Worm (Caenorhabditis elegans) whole organism, L3 larva: ENCODE results near the gene W06D11.2.

Source experiments
- R02D3.7 ChIP-seq: fragments of 150-350 bp; optimal IDR thresholded peaks from 2 replicates; lab custom pipeline; 2014; ENCODE audit warnings: missing biosample characterization, missing genetic modification characterization
- ama-1 ChIP-seq: fragments of 150-350 bp; optimal IDR thresholded peaks from 2 replicates; lab custom pipeline; 2018
- ceh-16 ChIP-seq: sonication (generic microtip); optimal IDR thresholded peaks from 2 replicates; lab custom pipeline; 2017; ENCODE audit warnings: missing biosample characterization, missing genetic modification characterization
- ceh-82 ChIP-seq: fragments of 150-350 bp; optimal IDR thresholded peaks from 2 replicates; lab custom pipeline; 2014; ENCODE audit warnings: missing biosample characterization, missing genetic modification characterization
- ceh-9 ChIP-seq: sonication (generic microtip); optimal IDR thresholded peaks from 2 replicates; lab custom pipeline; 2018; ENCODE audit warnings: missing biosample characterization, missing genetic modification characterization
- daf-12 ChIP-seq: fragments of 150-350 bp; optimal IDR thresholded peaks from 2 replicates; lab custom pipeline; 2014; ENCODE audit warnings: missing biosample characterization, missing genetic modification reagents, missing genetic modification characterization
- egl-27 ChIP-seq: sonication (generic microtip); optimal IDR thresholded peaks from 4 replicates; lab custom pipeline; 2017; ENCODE audit warnings: missing biosample characterization, missing genetic modification reagents, missing genetic modification characterization
- egl-5 ChIP-seq: fragments of 150-350 bp; optimal IDR thresholded peaks from 2 replicates; lab custom pipeline; 2017; ENCODE audit warnings: missing biosample characterization, missing genetic modification reagents, missing genetic modification characterization, inconsistent platforms
- elt-1 ChIP-seq: fragments of 150-350 bp; optimal IDR thresholded peaks from 2 replicates; lab custom pipeline; 2014; ENCODE audit warnings: missing biosample characterization, missing genetic modification characterization
- elt-2 ChIP-seq: sonication (generic microtip); optimal IDR thresholded peaks from 2 replicates; lab custom pipeline; 2016; ENCODE audit warnings: missing genetic modification reagents, mild to moderate bottlenecking, missing genetic modification characterization, missing compliant biosample characterization
- fkh-10 ChIP-seq: sonication (generic microtip); optimal IDR thresholded peaks from 2 replicates; lab custom pipeline; 2017; ENCODE audit warnings: missing biosample characterization, missing genetic modification reagents, missing genetic modification characterization
- hmg-11 ChIP-seq: sonication (generic microtip); optimal IDR thresholded peaks from 2 replicates; lab custom pipeline; 2016; ENCODE audit warnings: missing genetic modification characterization, missing compliant biosample characterization
- jun-1 ChIP-seq: fragments of 150-350 bp; optimal IDR thresholded peaks from 2 replicates; lab custom pipeline; 2014; ENCODE audit warnings: missing biosample characterization, missing genetic modification reagents, missing genetic modification characterization
- lin-15B ChIP-seq: fragments of 150-350 bp; optimal IDR thresholded peaks from 2 replicates; lab custom pipeline; 2014; ENCODE audit warnings: missing biosample characterization, missing genetic modification characterization
- lin-39 ChIP-seq: fragments of 150-350 bp; optimal IDR thresholded peaks from 2 replicates; lab custom pipeline; 2018; ENCODE audit warnings: missing biosample characterization, missing genetic modification reagents, missing genetic modification characterization
- lsy-12 ChIP-seq: sonication (generic microtip); optimal IDR thresholded peaks from 2 replicates; lab custom pipeline; 2016; ENCODE audit warnings: mild to moderate bottlenecking, missing genetic modification characterization, missing compliant biosample characterization
- mdl-1 ChIP-seq: fragments of 150-350 bp; optimal IDR thresholded peaks from 2 replicates; lab custom pipeline; 2014; ENCODE audit warnings: missing biosample characterization, missing genetic modification characterization
- nfya-1 ChIP-seq: sonication (generic microtip); optimal IDR thresholded peaks from 2 replicates; lab custom pipeline; 2017; ENCODE audit warnings: missing genetic modification characterization, mild to moderate bottlenecking, missing compliant biosample characterization, antibody characterized with exemption, moderate library complexity; ENCODE audit not compliant: insufficient read depth
- nhr-11 ChIP-seq: fragments of 150-350 bp; optimal IDR thresholded peaks from 2 replicates; lab custom pipeline; 2014; ENCODE audit warnings: missing biosample characterization, missing genetic modification characterization
- nhr-12 ChIP-seq: fragments of 150-350 bp; optimal IDR thresholded peaks from 2 replicates; lab custom pipeline; 2014; ENCODE audit warnings: missing biosample characterization, missing genetic modification characterization
- nhr-25 ChIP-seq: sonication (generic microtip); optimal IDR thresholded peaks from 2 replicates; lab custom pipeline; 2017; ENCODE audit warnings: missing biosample characterization, missing genetic modification characterization
- nhr-28 ChIP-seq: fragments of 150-350 bp; optimal IDR thresholded peaks from 2 replicates; lab custom pipeline; 2014; ENCODE audit warnings: missing biosample characterization, missing genetic modification characterization
- nhr-43 ChIP-seq: sonication (generic microtip); optimal IDR thresholded peaks from 2 replicates; lab custom pipeline; 2016; ENCODE audit warnings: mild to moderate bottlenecking, missing genetic modification characterization, missing compliant biosample characterization; ENCODE audit not compliant: poor library complexity, severe bottlenecking
- nhr-67 ChIP-seq: fragments of 150-350 bp; optimal IDR thresholded peaks from 2 replicates; lab custom pipeline; 2014; ENCODE audit warnings: missing biosample characterization, missing genetic modification characterization
- nhr-76 ChIP-seq: fragments of 150-350 bp; sonication (generic microtip); optimal IDR thresholded peaks from 5 replicates; lab custom pipeline; 2014; ENCODE audit warnings: missing biosample characterization, missing genetic modification characterization
- nhr-77 ChIP-seq: fragments of 150-350 bp; optimal IDR thresholded peaks from 2 replicates; lab custom pipeline; 2014; ENCODE audit warnings: missing biosample characterization, missing genetic modification characterization
- pha-4 ChIP-seq: fragments of 150-350 bp; optimal IDR thresholded peaks from 2 replicates; lab custom pipeline; 2014; ENCODE audit warnings: missing biosample characterization, missing genetic modification reagents, missing genetic modification characterization
- snpc-4 ChIP-seq: fragments of 150-350 bp; optimal IDR thresholded peaks from 2 replicates; lab custom pipeline; 2014; ENCODE audit warnings: missing biosample characterization, missing genetic modification characterization
- tbx-2 ChIP-seq: sonication (generic microtip); optimal IDR thresholded peaks from 2 replicates; lab custom pipeline; 2016; ENCODE audit warnings: mild to moderate bottlenecking, missing genetic modification characterization, missing compliant biosample characterization
- unc-62 ChIP-seq: fragments of 150-350 bp; sonication (generic microtip); optimal IDR thresholded peaks from 4 replicates; lab custom pipeline; 2014; ENCODE audit warnings: missing biosample characterization, missing genetic modification reagents, missing genetic modification characterization
- zag-1 ChIP-seq: fragments of 150-350 bp; optimal IDR thresholded peaks from 2 replicates; lab custom pipeline; 2014; ENCODE audit warnings: missing biosample characterization, missing genetic modification characterization
- ztf-11 ChIP-seq: fragments of 150-350 bp; optimal IDR thresholded peaks from 2 replicates; lab custom pipeline; 2014; ENCODE audit warnings: missing biosample characterization, missing genetic modification characterization
- ztf-4 ChIP-seq: fragments of 150-350 bp; optimal IDR thresholded peaks from 2 replicates; lab custom pipeline; 2014; ENCODE audit warnings: missing biosample characterization, missing genetic modification characterization

W06D11.2 gene

DNA sequence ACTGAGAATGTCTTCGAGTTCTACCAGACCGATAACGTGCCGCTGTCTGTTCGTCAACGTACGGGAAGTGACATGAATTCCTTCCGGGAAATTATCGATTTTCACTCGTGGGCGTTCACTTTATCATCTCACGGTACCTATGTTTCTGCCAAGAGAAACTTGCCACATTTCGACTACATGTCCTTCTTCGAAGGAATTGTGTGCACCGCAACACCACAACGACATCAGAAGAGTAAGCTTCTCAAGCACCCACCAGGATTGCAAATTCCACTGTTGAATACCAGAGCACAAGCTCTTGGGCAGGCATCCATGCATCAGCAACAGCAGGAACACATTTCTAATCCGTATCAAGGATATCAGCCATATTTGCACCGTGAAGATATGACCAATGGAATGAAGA lies 12.4 kb downstream of the W06D11.2 start:
- TF ChIP-seq hmg-11 (no peak), egl-5 (tag; lab: Kevin White, UChicago) (no peak), egl-27 (tag; lab: Kevin White, UChicago) (no peak), nfya-1 (tag; lab: Kevin White, UChicago) (no peak), nhr-76 (no peak), jun-1 (no peak), lin-15B (tag; lab: Kevin White, UChicago) (no peak), snpc-4 (tag; lab: Kevin White, UChicago) (no peak), zag-1 (tag; lab: Kevin White, UChicago) (no peak), unc-62 (GFP tag; lab: Kevin White, UChicago) (no peak), R02D3.7 (tag; lab: Kevin White, UChicago) (no peak), mdl-1 (tag; lab: Kevin White, UChicago) (no peak), daf-12 (tag; lab: Kevin White, UChicago) (no peak), pha-4 (tag; lab: Kevin White, UChicago) (no peak), ceh-82 (tag; lab: Kevin White, UChicago) (no peak)

DNA sequence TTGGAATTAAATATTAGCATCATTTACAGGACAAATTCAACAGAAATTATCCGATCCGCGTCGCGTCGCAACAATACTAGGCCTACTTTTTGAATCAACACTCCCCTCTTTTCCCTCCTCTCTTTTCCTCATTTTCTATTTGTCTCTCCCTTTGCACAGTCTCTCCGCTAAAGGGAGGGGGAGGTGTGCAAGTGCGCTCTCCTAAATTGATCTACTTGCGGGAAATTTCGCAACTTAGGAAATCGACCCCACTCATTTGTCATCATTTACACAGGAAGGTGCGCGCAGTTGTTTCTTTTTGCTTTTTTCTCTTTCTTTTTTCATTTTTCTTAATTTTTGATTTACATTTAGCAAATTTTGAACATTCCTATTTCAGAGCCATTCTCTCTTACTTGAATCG lies 13.6 kb downstream of the W06D11.2 start, which contains the start of gene C04B4.2:
Gene C04B4.2 (plus strand): TSS at position 371 of the 400 bp plus-strand sequence.
- TF ChIP-seq ceh-82 (tag; lab: Kevin White, UChicago): no peak

DNA sequence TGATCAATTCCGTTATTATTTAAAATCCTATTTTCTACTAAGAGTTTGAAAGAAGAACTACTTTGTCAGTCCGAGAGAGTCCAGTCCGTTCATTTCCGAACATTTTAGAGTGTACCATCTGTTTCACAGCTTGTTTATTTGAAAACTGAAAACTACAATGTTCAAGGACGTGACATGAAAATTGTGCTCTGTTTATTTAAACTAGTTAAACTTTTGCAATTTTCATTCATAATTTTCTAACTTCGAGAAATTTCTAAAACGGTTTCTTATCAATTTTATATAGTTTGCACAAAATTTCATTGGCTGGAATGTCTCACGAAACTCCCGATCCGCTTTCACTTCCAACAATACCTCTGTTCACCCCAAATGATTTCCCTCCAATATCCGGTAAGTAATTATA lies 16.1 kb downstream of the W06D11.2 start, which contains the start of gene C04B4.1:
Gene C04B4.1 (plus strand): TSS at position 301 of the 400 bp plus-strand sequence.
- TF ChIP-seq nhr-11 (tag; lab: Kevin White, UChicago) (no peak), ama-1 (lab: Kevin White, UChicago) (no peak), lin-39 (tag; lab: Kevin White, UChicago) (no peak), snpc-4 (tag; lab: Kevin White, UChicago) (no peak)

ce11 chrX:12275577-12275976 lies 21.0 kb downstream of the W06D11.2 start, which contains the start of gene C04B4.6:
Gene C04B4.6 (minus strand): TSS chrX:12275677.
- TF ChIP-seq lin-39 (tag; lab: Kevin White, UChicago): no peak
- TF ChIP-seq egl-5 (tag; lab: Kevin White, UChicago): no peak
- no peak for TF ChIP-seq elt-1 (tag; lab: Kevin White, UChicago)
- TF ChIP-seq lsy-12 (tag; lab: Kevin White, UChicago): no peak
- no peak for TF ChIP-seq ceh-82 (tag; lab: Kevin White, UChicago)
- no peak for TF ChIP-seq mdl-1 (tag; lab: Kevin White, UChicago)
- TF ChIP-seq nhr-12 (tag; lab: Kevin White, UChicago): no peak
- TF ChIP-seq fkh-10 (GFP tag; lab: Kevin White, UChicago): no peak
- TF ChIP-seq snpc-4 (tag; lab: Kevin White, UChicago): no peak
- TF ChIP-seq nhr-77 (tag; lab: Kevin White, UChicago): no peak
- TF ChIP-seq unc-62 (GFP tag; lab: Kevin White, UChicago): no peak
- no peak for TF ChIP-seq ztf-11 (tag; lab: Kevin White, UChicago)
- no peak for TF ChIP-seq elt-2
- no peak for TF ChIP-seq hmg-11

DNA sequence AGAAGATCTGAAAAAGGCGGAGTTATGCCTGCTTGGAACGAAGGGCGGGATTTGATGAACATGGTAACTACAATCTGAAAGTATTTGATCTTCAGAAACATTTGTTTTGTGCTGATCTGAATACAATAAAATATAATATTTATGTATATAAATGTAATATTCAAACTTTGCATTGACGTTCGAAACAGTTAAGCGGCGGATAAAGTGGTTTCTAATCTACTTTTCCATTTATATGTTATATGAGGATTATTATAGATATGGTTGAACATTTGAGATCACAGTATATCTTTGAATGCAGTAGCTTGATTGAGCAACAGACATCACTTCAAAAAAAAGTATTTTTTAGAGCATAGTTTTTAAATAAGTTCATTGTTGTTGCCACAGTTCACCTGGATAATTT lies 22.7 kb downstream of the W06D11.2 start, which contains the start of gene H19J13.2:
Gene H19J13.2 (minus strand): TSS at position 101 of the 400 bp plus-strand sequence.
- no peak for TF ChIP-seq ama-1 (lab: Kevin White, UChicago)
- TF ChIP-seq elt-2: no peak
- no peak for TF ChIP-seq nhr-76
- no peak for TF ChIP-seq ceh-16
- no peak for TF ChIP-seq nhr-28
- no peak for TF ChIP-seq ceh-9
- TF ChIP-seq nhr-43 (tag; lab: Kevin White, UChicago): no peak
- TF ChIP-seq lin-39 (tag; lab: Kevin White, UChicago): no peak
- TF ChIP-seq ztf-4 (tag; lab: Kevin White, UChicago): no peak
- no peak for TF ChIP-seq ztf-11 (tag; lab: Kevin White, UChicago)
- no peak for TF ChIP-seq egl-27 (tag; lab: Kevin White, UChicago)
- TF ChIP-seq tbx-2 (tag; lab: Kevin White, UChicago): no peak
- TF ChIP-seq nhr-11 (tag; lab: Kevin White, UChicago): no peak

- TF ChIP-seq nfya-1 (tag; lab: Kevin White, UChicago): no peak
- TF ChIP-seq fkh-10 (GFP tag; lab: Kevin White, UChicago): no peak
- no peak for TF ChIP-seq nhr-76
- TF ChIP-seq zag-1 (tag; lab: Kevin White, UChicago): no peak
- no peak for TF ChIP-seq ztf-11 (tag; lab: Kevin White, UChicago)
- no peak for TF ChIP-seq nhr-25 (tag; lab: Kevin White, UChicago)
- no peak for TF ChIP-seq ceh-9
- TF ChIP-seq egl-5 (tag; lab: Kevin White, UChicago): no peak
- TF ChIP-seq nhr-67 (tag; lab: Kevin White, UChicago): no peak
- no peak for TF ChIP-seq nhr-77 (tag; lab: Kevin White, UChicago)
- TF ChIP-seq nhr-11 (tag; lab: Kevin White, UChicago): no peak
- no peak for TF ChIP-seq R02D3.7 (tag; lab: Kevin White, UChicago)
Observed at ce11 chrX:12270841-12271240, 25.7 kb downstream of the W06D11.2 start, which contains the start of gene otpl-8. Gene otpl-8 (minus strand): TSS chrX:12270941.
